Fruit fly (Drosophila melanogaster) whole organism, wandering third instar larva: ENCODE measurements around the gene CG11583.
A peak's percentile ranks its signal among the peaks of the same experiment; 100 is the strongest.

ENCODE experiments used
- Abd-B ChIP-seq: fragments of >200 bp; optimal IDR thresholded peaks from 2 replicates; lab custom pipeline; 2017; ENCODE audit warnings: missing biosample characterization, missing genetic modification characterization
- CG9705 ChIP-seq: fragments of 200-800 bp; sonication (Bioruptor generic); optimal IDR thresholded peaks from 2 replicates; lab custom pipeline; 2018; ENCODE audit warnings: missing biosample characterization, mild to moderate bottlenecking, missing genetic modification characterization
- GATAd ChIP-seq: sonication (Bioruptor generic); optimal IDR thresholded peaks from 2 replicates; lab custom pipeline; 2016; ENCODE audit warnings: missing biosample characterization, missing genetic modification characterization
- HLH106 ChIP-seq: fragments of 200-800 bp; optimal IDR thresholded peaks from 3 replicates; lab custom pipeline; 2019; ENCODE audit warnings: missing biosample characterization, mild to moderate bottlenecking, missing genetic modification characterization, moderate library complexity
- N ChIP-seq: fragments of >200 bp; optimal IDR thresholded peaks from 2 replicates; lab custom pipeline; 2018; ENCODE audit warnings: missing biosample characterization, missing external identifiers, missing genetic modification characterization
- br ChIP-seq: fragments of 200-800 bp; sonication (Bioruptor generic); optimal IDR thresholded peaks from 2 replicates; lab custom pipeline; 2016; ENCODE audit warnings: missing biosample characterization, missing genetic modification characterization
- dl ChIP-seq, 2 experiments: fragments of 175-275, 200-275 bp in 1 of 2; fragments of 200-275 bp in 1 of 2; sonication (Bioruptor generic); optimal IDR thresholded peaks; lab custom pipeline; 2018; ENCODE audit warnings: mild to moderate bottlenecking in 2 of 2, missing biosample characterization in 2 of 2, missing genetic modification characterization in 2 of 2, moderate library complexity in 2 of 2; ENCODE audit not compliant: partially characterized antibody in 2 of 2, insufficient read depth in 1 of 2
- dsf ChIP-seq: sonication (Bioruptor generic); optimal IDR thresholded peaks from 2 replicates; lab custom pipeline; 2016; ENCODE audit warnings: missing biosample characterization, missing genetic modification characterization, borderline replicate concordance
- fru ChIP-seq: fragments of 200-800 bp; sonication (Bioruptor generic); optimal IDR thresholded peaks from 3 replicates; lab custom pipeline; 2016; ENCODE audit warnings: missing biosample characterization, mild to moderate bottlenecking, missing genetic modification characterization
- h ChIP-seq: fragments of 200-800 bp; sonication (Bioruptor generic); optimal IDR thresholded peaks from 3 replicates; lab custom pipeline; 2016; ENCODE audit warnings: missing biosample characterization, mild to moderate bottlenecking, missing genetic modification characterization
- jim ChIP-seq: fragments of 175-275, 200-325 bp; sonication (Bioruptor generic); optimal IDR thresholded peaks from 2 replicates; lab custom pipeline; 2016; ENCODE audit warnings: missing biosample characterization, mild to moderate bottlenecking, missing genetic modification characterization
- psq ChIP-seq: fragments of 200-800 bp; sonication (Bioruptor generic); optimal IDR thresholded peaks from 3 replicates; lab custom pipeline; 2017; ENCODE audit warnings: missing biosample characterization, mild to moderate bottlenecking, missing genetic modification characterization, moderate library complexity
- sv ChIP-seq: fragments of 200-800 bp; sonication (Bioruptor generic); optimal IDR thresholded peaks from 3 replicates; lab custom pipeline; 2016; ENCODE audit warnings: missing biosample characterization, missing genetic modification characterization
- woc ChIP-seq: sonication (Bioruptor generic); optimal IDR thresholded peaks from 2 replicates; lab custom pipeline; 2016; ENCODE audit warnings: missing biosample characterization, mild to moderate bottlenecking, missing genetic modification characterization

dm6 chr3L:4272167-4272773, 10.3 kb downstream of the CG11583 start:
- TF ChIP-seq woc: no peak
- no peak for TF ChIP-seq dsf (GFP tag; lab: Kevin White, UChicago)
- TF ChIP-seq psq: peak; percentile 10
- TF ChIP-seq HLH106 (tag; lab: Kevin White, UChicago): no peak
- TF ChIP-seq sv (GFP tag; lab: Kevin White, UChicago): no peak
- TF ChIP-seq CG9705: no peak
- TF ChIP-seq N (GFP tag; lab: Kevin White, UChicago): no peak
- no peak for TF ChIP-seq jim (GFP tag; lab: Kevin White, UChicago)
- no peak for TF ChIP-seq Abd-B (GFP tag; lab: Kevin White, UChicago)
- no peak for TF ChIP-seq GATAd (GFP tag; lab: Kevin White, UChicago)
- TF ChIP-seq h (GFP tag; lab: Kevin White, UChicago): no peak
- TF ChIP-seq br (GFP tag; lab: Kevin White, UChicago): no peak
- TF ChIP-seq fru (GFP tag; lab: Kevin White, UChicago): no peak
- TF ChIP-seq dl (GFP tag; optimal IDR thresholded peaks at IDR 0.05; lab: Kevin White, UChicago; ENCODE audit: insufficient read depth in 1 of 2, partially characterized antibody in 2 of 2): no peak
